Fruit fly (Drosophila melanogaster) whole organism, wandering third instar larva: ENCODE data around the gene p24-1.

Experiments used
- CG32264 ChIP-seq: fragments of 200-800 bp; sonication (Bioruptor generic); optimal IDR thresholded peaks from 2 replicates; lab custom pipeline; 2016; ENCODE audit warnings: missing biosample characterization, missing genetic modification characterization
- CG9705 ChIP-seq: fragments of 200-800 bp; sonication (Bioruptor generic); optimal IDR thresholded peaks from 2 replicates; lab custom pipeline; 2018; ENCODE audit warnings: missing biosample characterization, mild to moderate bottlenecking, missing genetic modification characterization
- CrebA ChIP-seq: fragments of 200-800 bp; sonication (Bioruptor generic); optimal IDR thresholded peaks from 2 replicates; lab custom pipeline; 2016; ENCODE audit warnings: missing biosample characterization, mild to moderate bottlenecking, missing genetic modification characterization, borderline replicate concordance
- Dfd ChIP-seq: fragments of >200 bp; optimal IDR thresholded peaks from 2 replicates; lab custom pipeline; 2017; ENCODE audit warnings: missing biosample characterization, missing genetic modification characterization
- Dif ChIP-seq: fragments of 200-275, 200-300 bp; sonication (Bioruptor generic); optimal IDR thresholded peaks from 2 replicates; lab custom pipeline; 2018; ENCODE audit warnings: missing biosample characterization, missing genetic modification characterization; ENCODE audit not compliant: partially characterized antibody
- GATAd ChIP-seq: sonication (Bioruptor generic); optimal IDR thresholded peaks from 2 replicates; lab custom pipeline; 2016; ENCODE audit warnings: missing biosample characterization, missing genetic modification characterization
- HLH106 ChIP-seq: fragments of 200-800 bp; optimal IDR thresholded peaks from 3 replicates; lab custom pipeline; 2019; ENCODE audit warnings: missing biosample characterization, mild to moderate bottlenecking, missing genetic modification characterization, moderate library complexity
- Hnf4 ChIP-seq: fragments of 200-800 bp; sonication (Bioruptor generic); optimal IDR thresholded peaks from 2 replicates; lab custom pipeline; 2016; ENCODE audit warnings: missing biosample characterization, mild to moderate bottlenecking, missing genetic modification characterization
- Hr78 ChIP-seq: fragments of >200 bp; optimal IDR thresholded peaks from 2 replicates; lab custom pipeline; 2017; ENCODE audit warnings: missing biosample characterization, missing genetic modification characterization
- Hr83 ChIP-seq: fragments of 200-300 bp; sonication (Bioruptor generic); optimal IDR thresholded peaks from 2 replicates; lab custom pipeline; 2016; ENCODE audit warnings: missing biosample characterization, mild to moderate bottlenecking, missing genetic modification characterization, moderate library complexity; ENCODE audit not compliant: poor library complexity, severe bottlenecking
- Jra ChIP-seq: sonication (Bioruptor generic); optimal IDR thresholded peaks from 2 replicates; lab custom pipeline; 2016; ENCODE audit warnings: missing biosample characterization, missing genetic modification characterization
- Mio ChIP-seq: sonication (Bioruptor generic); optimal IDR thresholded peaks from 2 replicates; lab custom pipeline; 2016; ENCODE audit warnings: missing biosample characterization, missing genetic modification characterization
- Myc ChIP-seq: fragments of >200 bp; optimal IDR thresholded peaks from 2 replicates; lab custom pipeline; 2017
- N ChIP-seq: fragments of >200 bp; optimal IDR thresholded peaks from 2 replicates; lab custom pipeline; 2018; ENCODE audit warnings: missing biosample characterization, missing external identifiers, missing genetic modification characterization
- OdsH ChIP-seq: fragments of 200-800 bp; sonication (Bioruptor generic); optimal IDR thresholded peaks from 2 replicates; lab custom pipeline; 2016; ENCODE audit warnings: missing biosample characterization, mild to moderate bottlenecking, missing genetic modification characterization
- Rel ChIP-seq, 2 experiments: fragments of 200-800 bp; sonication (Bioruptor generic) in 1 of 2; optimal IDR thresholded peaks; 2 replicates in 1 of 2; 3 replicates in 1 of 2; lab custom pipeline; 2016 to 2019; ENCODE audit warnings: mild to moderate bottlenecking in 2 of 2, missing biosample characterization in 2 of 2, missing genetic modification characterization in 2 of 2, moderate library complexity in 1 of 2
- Sp1 ChIP-seq: fragments of 200-800 bp; sonication (Bioruptor generic); optimal IDR thresholded peaks from 3 replicates; lab custom pipeline; 2019; ENCODE audit warnings: missing biosample characterization, mild to moderate bottlenecking, missing genetic modification characterization, moderate library complexity
- Vsx2 ChIP-seq: fragments of 200-300, 225-300 bp; sonication (Bioruptor generic); optimal IDR thresholded peaks from 2 replicates; lab custom pipeline; 2018; ENCODE audit warnings: missing biosample characterization, missing genetic modification characterization; ENCODE audit not compliant: partially characterized antibody
- br ChIP-seq: fragments of 200-800 bp; sonication (Bioruptor generic); optimal IDR thresholded peaks from 2 replicates; lab custom pipeline; 2016; ENCODE audit warnings: missing biosample characterization, missing genetic modification characterization
- brk ChIP-seq: fragments of 200-800 bp; sonication (Bioruptor generic); optimal IDR thresholded peaks from 2 replicates; lab custom pipeline; 2016; ENCODE audit warnings: missing biosample characterization, mild to moderate bottlenecking, missing genetic modification characterization
- dl ChIP-seq, 2 experiments: fragments of 175-275, 200-275 bp in 1 of 2; fragments of 200-275 bp in 1 of 2; sonication (Bioruptor generic); optimal IDR thresholded peaks; lab custom pipeline; 2018; ENCODE audit warnings: mild to moderate bottlenecking in 2 of 2, missing biosample characterization in 2 of 2, missing genetic modification characterization in 2 of 2, moderate library complexity in 2 of 2; ENCODE audit not compliant: partially characterized antibody in 2 of 2, insufficient read depth in 1 of 2
- dmrt93B ChIP-seq: fragments of 200-800 bp; sonication (Bioruptor generic); optimal IDR thresholded peaks from 2 replicates; lab custom pipeline; 2018; ENCODE audit warnings: missing biosample characterization, mild to moderate bottlenecking, missing genetic modification characterization
- dsf ChIP-seq: sonication (Bioruptor generic); optimal IDR thresholded peaks from 2 replicates; lab custom pipeline; 2016; ENCODE audit warnings: missing biosample characterization, missing genetic modification characterization, borderline replicate concordance
- ey ChIP-seq: fragments of 200-800 bp; sonication (Bioruptor generic); optimal IDR thresholded peaks from 2 replicates; lab custom pipeline; 2016; ENCODE audit warnings: missing biosample characterization, missing genetic modification characterization
- foxo ChIP-seq, 2 experiments: fragments of 200-800 bp; sonication (Bioruptor generic); optimal IDR thresholded peaks; 2 replicates in 1 of 2; 3 replicates in 1 of 2; lab custom pipeline; 2016 to 2017; ENCODE audit warnings: missing biosample characterization in 2 of 2, missing genetic modification characterization in 2 of 2
- fru ChIP-seq: fragments of 200-800 bp; sonication (Bioruptor generic); optimal IDR thresholded peaks from 3 replicates; lab custom pipeline; 2016; ENCODE audit warnings: missing biosample characterization, mild to moderate bottlenecking, missing genetic modification characterization
- h ChIP-seq: fragments of 200-800 bp; sonication (Bioruptor generic); optimal IDR thresholded peaks from 3 replicates; lab custom pipeline; 2016; ENCODE audit warnings: missing biosample characterization, mild to moderate bottlenecking, missing genetic modification characterization
- jim ChIP-seq: fragments of 175-275, 200-325 bp; sonication (Bioruptor generic); optimal IDR thresholded peaks from 2 replicates; lab custom pipeline; 2016; ENCODE audit warnings: missing biosample characterization, mild to moderate bottlenecking, missing genetic modification characterization
- lola ChIP-seq: fragments of >200 bp; optimal IDR thresholded peaks from 2 replicates; lab custom pipeline; 2017; ENCODE audit warnings: missing biosample characterization, missing genetic modification characterization
- pan ChIP-seq: fragments of >200 bp; optimal IDR thresholded peaks from 2 replicates; lab custom pipeline; 2017
- psq ChIP-seq: fragments of 200-800 bp; sonication (Bioruptor generic); optimal IDR thresholded peaks from 3 replicates; lab custom pipeline; 2017; ENCODE audit warnings: missing biosample characterization, mild to moderate bottlenecking, missing genetic modification characterization, moderate library complexity
- rgr ChIP-seq: fragments of 200-800 bp; sonication (Bioruptor generic); optimal IDR thresholded peaks from 3 replicates; lab custom pipeline; 2016; ENCODE audit warnings: missing biosample characterization, mild to moderate bottlenecking, missing genetic modification characterization
- sage ChIP-seq: fragments of 200-800 bp; sonication (Bioruptor generic); optimal IDR thresholded peaks from 2 replicates; lab custom pipeline; 2016; ENCODE audit warnings: missing biosample characterization, mild to moderate bottlenecking, missing genetic modification characterization
- sv ChIP-seq: fragments of 200-800 bp; sonication (Bioruptor generic); optimal IDR thresholded peaks from 3 replicates; lab custom pipeline; 2016; ENCODE audit warnings: missing biosample characterization, missing genetic modification characterization
- tai ChIP-seq: sonication (Bioruptor generic); optimal IDR thresholded peaks from 2 replicates; lab custom pipeline; 2016; ENCODE audit warnings: missing biosample characterization, missing genetic modification characterization
- usp ChIP-seq: fragments of >200 bp; optimal IDR thresholded peaks from 2 replicates; lab custom pipeline; 2017; ENCODE audit warnings: missing biosample characterization, missing genetic modification characterization
- woc ChIP-seq: sonication (Bioruptor generic); optimal IDR thresholded peaks from 2 replicates; lab custom pipeline; 2016; ENCODE audit warnings: missing biosample characterization, mild to moderate bottlenecking, missing genetic modification characterization

Gene p24-1

dm6 chrX:11855950-11856349 is 3.6 kb upstream of the p24-1 start:
- TF ChIP-seq Rel (GFP tag; optimal IDR thresholded peaks at IDR 0.05; lab: Kevin White, UChicago) (no peak), Rel (tag; optimal IDR thresholded peaks at IDR 0.05; lab: Kevin White, UChicago) (peak; percentile 86), N (GFP tag; lab: Kevin White, UChicago) (no peak), Jra (no peak), Mio (GFP tag; lab: Kevin White, UChicago) (no peak)

- TF ChIP-seq Rel (GFP tag; optimal IDR thresholded peaks at IDR 0.05; lab: Kevin White, UChicago) = no peak
- peak; percentile 95 for TF ChIP-seq Rel (tag; optimal IDR thresholded peaks at IDR 0.05; lab: Kevin White, UChicago)
- peak; percentile 61 for TF ChIP-seq h (GFP tag; lab: Kevin White, UChicago)
- no peak for TF ChIP-seq Vsx2 (GFP tag; lab: Kevin White, UChicago)
- peak; percentile 37 for TF ChIP-seq Sp1 (GFP tag; lab: Kevin White, UChicago)
- no peak for TF ChIP-seq Hr83
- TF ChIP-seq brk = no peak
- no peak for TF ChIP-seq OdsH
- no peak for TF ChIP-seq GATAd
- peak; percentile 23 for TF ChIP-seq HLH106 (tag; lab: Kevin White, UChicago)
- TF ChIP-seq dsf = peak; percentile 20
- TF ChIP-seq tai (GFP tag; lab: Kevin White, UChicago) = no peak
- no peak for TF ChIP-seq CG32264
- TF ChIP-seq N (GFP tag; lab: Kevin White, UChicago) = no peak
- no peak for TF ChIP-seq rgr (GFP tag; lab: Kevin White, UChicago)
- peak; percentile 45 for TF ChIP-seq br (GFP tag; lab: Kevin White, UChicago)
- no peak for TF ChIP-seq Myc (lab: Kevin White, UChicago)
- TF ChIP-seq Hnf4 (GFP tag; lab: Kevin White, UChicago) = peak; percentile 68
- TF ChIP-seq dl (GFP tag; optimal IDR thresholded peaks at IDR 0.05; lab: Kevin White, UChicago; ENCODE audit: insufficient read depth in 1 of 2, partially characterized antibody in 2 of 2) = no peak
- TF ChIP-seq Hr78 (GFP tag; lab: Kevin White, UChicago) = no peak
- TF ChIP-seq woc (GFP tag; lab: Kevin White, UChicago) = peak; percentile 11
- TF ChIP-seq psq (GFP tag; lab: Kevin White, UChicago) = peak; percentile 12
- no peak for TF ChIP-seq CG9705 (GFP tag; lab: Kevin White, UChicago)
- no peak for TF ChIP-seq usp (GFP tag; lab: Kevin White, UChicago)
- TF ChIP-seq CrebA (GFP tag; lab: Kevin White, UChicago) = no peak
- TF ChIP-seq Jra = peak; percentile 75
- TF ChIP-seq jim (GFP tag; lab: Kevin White, UChicago) = no peak
- no peak for TF ChIP-seq Dfd
- TF ChIP-seq fru (GFP tag; lab: Kevin White, UChicago) = no peak
- peak; percentile 22 for TF ChIP-seq sv (GFP tag; lab: Kevin White, UChicago)
- TF ChIP-seq foxo (GFP tag; optimal IDR thresholded peaks at IDR 0.05; lab: Kevin White, UChicago) = peak in 1 of 2 experiments; percentile 43
- no peak for TF ChIP-seq dmrt93B (GFP tag; lab: Kevin White, UChicago)
- TF ChIP-seq lola (GFP tag; lab: Kevin White, UChicago) = no peak
- no peak for TF ChIP-seq Dif (GFP tag; lab: Kevin White, UChicago)
- TF ChIP-seq Mio (GFP tag; lab: Kevin White, UChicago) = no peak
- peak; percentile 27 for TF ChIP-seq ey (GFP tag; lab: Kevin White, UChicago)
- no peak for TF ChIP-seq sage
Observed at dm6 chrX:11854758-11855465, 2.6 kb upstream of the p24-1 start, which contains the start of the genes CG10347 and ATP7. TSS of gene CG10347 (minus strand) at chrX:11854931. TSS of gene ATP7 (plus strand) at chrX:11855022.

dm6 chrX:11849267-11849666 is 3.1 kb downstream of the p24-1 start:
- TF ChIP-seq fru (GFP tag; lab: Kevin White, UChicago) (no peak), Rel (GFP tag; optimal IDR thresholded peaks at IDR 0.05; lab: Kevin White, UChicago) (no peak), Rel (tag; optimal IDR thresholded peaks at IDR 0.05; lab: Kevin White, UChicago) (no peak), HLH106 (tag; lab: Kevin White, UChicago) (no peak), foxo (GFP tag; optimal IDR thresholded peaks at IDR 0.05; lab: Kevin White, UChicago) (no peak), usp (GFP tag; lab: Kevin White, UChicago) (no peak), CG32264 (no peak), N (GFP tag; lab: Kevin White, UChicago) (no peak), brk (no peak), pan (lab: Kevin White, UChicago) (no peak), GATAd (no peak), Vsx2 (GFP tag; lab: Kevin White, UChicago) (no peak)
- TF ChIP-seq, all 38 proteins: peak for 0
